Fruit fly (Drosophila melanogaster): ENCODE data around the gene veli.

The veli gene

dm6 chr3R:25064907-25065841 is at the start of gene veli, which contains the start of gene PQBP1:
Gene veli (minus strand): TSS chr3R:25065591.
Gene PQBP1 (plus strand): TSS chr3R:25065791.
- TF ChIP-seq CG8478 (optimal IDR thresholded peaks at IDR 0.05) (no peak), Dll (optimal IDR thresholded peaks at IDR 0.05) (no peak), usp (GFP tag; optimal IDR thresholded peaks at IDR 0.05) (no peak), EcR (GFP tag; optimal IDR thresholded peaks at IDR 0.05) (no peak), pan (optimal IDR thresholded peaks at IDR 0.05) (no peak), psq (optimal IDR thresholded peaks at IDR 0.05) (no peak)

- TF ChIP-seq psq (optimal IDR thresholded peaks at IDR 0.05), result no peak
- no peak for TF ChIP-seq usp (GFP tag; optimal IDR thresholded peaks at IDR 0.05)
- no peak for TF ChIP-seq CG8478 (optimal IDR thresholded peaks at IDR 0.05)
- TF ChIP-seq pan (optimal IDR thresholded peaks at IDR 0.05), result no peak
- no peak for TF ChIP-seq Dll (optimal IDR thresholded peaks at IDR 0.05)
- TF ChIP-seq EcR (GFP tag; optimal IDR thresholded peaks at IDR 0.05), result no peak
These were observed 47.1 kb upstream of the veli start, which contains the start of gene Nepl16 for dm6 chr3R:25112466-25112939. Gene Nepl16 (minus strand): TSS chr3R:25112516.

dm6 chr3R:25108932-25109331 is 43.5 kb upstream of the veli start, which contains the start of gene CG34027:
Gene CG34027 (minus strand): TSS chr3R:25109032.
- TF ChIP-seq Dll (optimal IDR thresholded peaks at IDR 0.05) (no peak), psq (optimal IDR thresholded peaks at IDR 0.05) (no peak), EcR (GFP tag; optimal IDR thresholded peaks at IDR 0.05) (no peak), usp (GFP tag; optimal IDR thresholded peaks at IDR 0.05) (no peak), pan (optimal IDR thresholded peaks at IDR 0.05) (no peak), CG8478 (optimal IDR thresholded peaks at IDR 0.05) (no peak)

- TF ChIP-seq EcR (GFP tag; optimal IDR thresholded peaks at IDR 0.05), result no peak
These were observed 36.9 kb upstream of the veli start, which contains the start of gene CG45095 for dm6 chr3R:25102253-25102652. Gene CG45095 (plus strand): TSS chr3R:25102553.

- TF ChIP-seq Dll (optimal IDR thresholded peaks at IDR 0.05) (no peak), EcR (GFP tag; optimal IDR thresholded peaks at IDR 0.05) (peak in 1 of 2 experiments; percentile 2), psq (optimal IDR thresholded peaks at IDR 0.05) (no peak)
These were observed 32.1 kb upstream of the veli start, which contains the start of the genes CG33095 and CG33096 for dm6 chr3R:25097486-25097885. Gene CG33095 (plus strand): TSS chr3R:25097672. Gene CG33096 (plus strand): TSS chr3R:25097672.

dm6 chr3R:25094639-25095038 is 29.2 kb upstream of the veli start, which contains the start of gene fd96Cb:
Gene fd96Cb (plus strand): TSS chr3R:25095012.
- TF ChIP-seq EcR (GFP tag; optimal IDR thresholded peaks at IDR 0.05), result no peak
- peak; percentile 38 for TF ChIP-seq CG8478 (optimal IDR thresholded peaks at IDR 0.05)

dm6 chr3R:25082348-25082747 is 17.0 kb upstream of the veli start, which contains the start of gene fd96Ca:
Gene fd96Ca (plus strand): TSS chr3R:25082684.
- TF ChIP-seq Dll (optimal IDR thresholded peaks at IDR 0.05) (peak; percentile 82), usp (GFP tag; optimal IDR thresholded peaks at IDR 0.05) (no peak)

- peak; percentile 54 for TF ChIP-seq CG8478 (optimal IDR thresholded peaks at IDR 0.05)
- TF ChIP-seq psq (optimal IDR thresholded peaks at IDR 0.05), result no peak
These were observed 15.1 kb upstream of the veli start for dm6 chr3R:25080446-25080845.

dm6 chr3R:25078665-25079064 is 13.3 kb upstream of the veli start:
- no peak for TF ChIP-seq CG8478 (optimal IDR thresholded peaks at IDR 0.05)
- no peak for TF ChIP-seq usp (GFP tag; optimal IDR thresholded peaks at IDR 0.05)
- no peak for TF ChIP-seq Dll (optimal IDR thresholded peaks at IDR 0.05)
- TF ChIP-seq pan (optimal IDR thresholded peaks at IDR 0.05), result no peak
- TF ChIP-seq psq (optimal IDR thresholded peaks at IDR 0.05), result no peak
- TF ChIP-seq EcR (GFP tag; optimal IDR thresholded peaks at IDR 0.05), result no peak

dm6 chr3R:25077280-25077820 is 12.0 kb upstream of the veli start:
- TF ChIP-seq Dll (optimal IDR thresholded peaks at IDR 0.05) (no peak), EcR (GFP tag; optimal IDR thresholded peaks at IDR 0.05) (no peak), psq (optimal IDR thresholded peaks at IDR 0.05) (no peak), usp (GFP tag; optimal IDR thresholded peaks at IDR 0.05) (no peak), CG8478 (optimal IDR thresholded peaks at IDR 0.05) (no peak), pan (optimal IDR thresholded peaks at IDR 0.05) (no peak)

- TF ChIP-seq usp (GFP tag; optimal IDR thresholded peaks at IDR 0.05) (no peak), Dll (optimal IDR thresholded peaks at IDR 0.05) (no peak), psq (optimal IDR thresholded peaks at IDR 0.05) (no peak), EcR (GFP tag; optimal IDR thresholded peaks at IDR 0.05) (no peak), CG8478 (optimal IDR thresholded peaks at IDR 0.05) (no peak), pan (optimal IDR thresholded peaks at IDR 0.05) (no peak)
These were observed 9.2 kb upstream of the veli start, which contains the start of the genes shams and CG11920 for dm6 chr3R:25074558-25074964. Gene shams (minus strand): TSS chr3R:25074607. Gene CG11920 (plus strand): TSS chr3R:25074877.

- TF ChIP-seq Dll (optimal IDR thresholded peaks at IDR 0.05) (no peak), CG8478 (optimal IDR thresholded peaks at IDR 0.05) (no peak), EcR (GFP tag; optimal IDR thresholded peaks at IDR 0.05) (no peak), pan (optimal IDR thresholded peaks at IDR 0.05) (no peak), psq (optimal IDR thresholded peaks at IDR 0.05) (no peak), usp (GFP tag; optimal IDR thresholded peaks at IDR 0.05) (no peak)
These were observed 5.5 kb upstream of the veli start, which contains the start of gene CG11836 for dm6 chr3R:25070871-25071270. Gene CG11836 (plus strand): TSS chr3R:25071126.

All from whole organism.